Fruit fly (Drosophila melanogaster): ENCODE results near the gene Myc.

Myc gene

DNA sequence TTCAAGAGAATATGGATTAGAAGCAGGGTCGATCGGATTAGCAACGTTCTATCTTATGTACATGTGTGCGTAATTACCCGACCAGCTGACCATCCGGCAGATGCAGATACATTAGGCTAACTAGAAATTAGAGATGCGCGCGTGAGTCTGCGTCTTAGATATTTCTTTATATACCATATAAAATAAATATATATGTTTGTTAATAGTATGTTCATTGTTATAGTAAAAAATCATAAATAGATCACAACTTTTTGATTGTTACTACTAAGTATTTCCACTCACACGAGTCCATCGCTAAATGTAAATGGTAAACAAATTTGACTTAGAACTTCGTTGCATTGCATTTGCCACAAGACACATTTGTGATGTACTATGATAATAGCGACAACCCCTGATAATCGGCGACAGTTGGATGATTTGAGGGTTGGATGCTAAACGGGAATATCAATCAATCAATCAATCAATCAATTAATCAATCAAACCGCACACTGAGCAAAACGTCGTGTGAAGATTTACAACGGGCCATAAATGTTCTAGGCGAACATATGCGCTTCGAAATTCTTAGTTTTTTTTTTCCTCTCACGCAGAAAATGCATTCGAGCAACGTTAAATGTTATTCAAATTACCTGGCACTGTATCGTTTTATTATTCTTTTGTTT lies 24.0 kb downstream of the Myc start:
- TF ChIP-seq fd59A (GFP tag; optimal IDR thresholded peaks at IDR 0.05) (no peak), CG8119 (GFP tag; IDR thresholded peaks at IDR 0.05) (peak; percentile 33; the same call in 1 of the 3 replicates), salr (GFP tag; optimal IDR thresholded peaks at IDR 0.05) (no peak), CG6163 (GFP tag; IDR thresholded peaks at IDR 0.05) (0 out of 3 replicates have a peak, but pooled peaks have one; percentile 19), Eip75B (GFP tag; optimal IDR thresholded peaks at IDR 0.05) (no peak), CG15336 (GFP tag; IDR thresholded peaks at IDR 0.05) (peak; percentile 43), achi (GFP tag; optimal IDR thresholded peaks at IDR 0.05) (no peak), net (GFP tag; optimal IDR thresholded peaks at IDR 0.05) (no peak), eg (GFP tag; IDR thresholded peaks at IDR 0.05) (peak; percentile 46; the same call in 2 of the 3 replicates)

DNA sequence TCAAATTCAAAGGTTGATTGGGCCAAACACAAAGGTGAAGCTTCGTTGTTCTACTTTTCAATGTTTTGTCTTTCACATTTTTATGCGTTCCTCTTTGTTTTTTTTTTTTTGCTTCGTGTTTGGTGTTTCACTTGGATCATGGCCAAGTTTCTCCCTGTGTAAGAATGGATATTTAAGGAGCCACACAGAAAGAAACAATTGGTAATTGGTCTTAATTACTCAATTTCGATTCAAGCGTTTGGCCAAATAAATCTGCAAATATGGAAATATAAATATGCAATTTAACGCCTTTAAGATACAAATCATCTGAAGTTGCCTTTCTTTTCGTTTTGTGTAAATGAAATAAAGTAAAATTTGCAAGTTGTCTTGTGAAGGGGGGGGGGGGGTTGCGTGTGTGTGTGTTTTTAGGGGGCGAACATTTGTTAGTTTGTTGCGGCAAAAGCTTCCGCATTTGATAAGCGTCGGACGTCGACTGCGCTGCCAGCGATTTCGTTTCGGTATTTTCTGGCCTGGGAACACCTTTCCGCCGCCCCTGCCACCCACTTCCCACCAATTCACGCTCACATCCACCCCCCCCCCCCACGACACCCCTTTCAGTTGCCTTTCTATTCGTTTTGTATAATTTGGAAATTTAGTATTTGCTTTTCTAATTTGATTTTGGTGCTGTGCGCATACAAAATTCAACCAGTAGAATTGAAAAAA lies 25.8 kb downstream of the Myc start:
- TF ChIP-seq CG6792 (GFP tag; optimal IDR thresholded peaks at IDR 0.05): no peak
- no peak for TF ChIP-seq CG9139 (GFP tag; optimal IDR thresholded peaks at IDR 0.05)

DNA sequence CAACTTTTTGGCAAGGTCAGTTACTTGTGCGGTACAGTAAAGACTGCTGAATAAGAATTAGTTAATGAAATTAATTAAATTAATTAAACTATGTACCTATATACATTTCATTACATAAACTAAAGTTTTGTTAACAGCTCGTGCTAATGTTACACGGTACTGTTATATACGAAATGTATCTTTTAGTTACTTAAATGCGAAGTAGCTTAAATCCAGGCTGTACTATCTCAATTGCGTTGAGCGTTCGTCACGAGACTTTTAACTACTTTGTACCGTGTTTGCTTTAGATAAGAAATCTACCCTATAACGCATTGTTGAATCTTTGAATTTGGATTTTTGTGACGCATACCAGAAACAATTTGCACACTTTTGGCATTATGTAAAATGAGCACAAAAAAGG lies 26.3 kb downstream of the Myc start:
- no peak for TF ChIP-seq CG3919 (GFP tag; optimal IDR thresholded peaks at IDR 0.05)
- no peak for TF ChIP-seq CG6808 (GFP tag; optimal IDR thresholded peaks at IDR 0.05)
- no peak for TF ChIP-seq esn (GFP tag; optimal IDR thresholded peaks at IDR 0.05)
- peak; percentile 49 for TF ChIP-seq fkh (GFP tag; optimal IDR thresholded peaks at IDR 0.05)
- no peak for TF ChIP-seq Sox102F (GFP tag; optimal IDR thresholded peaks at IDR 0.05)
- no peak for TF ChIP-seq CG6276 (GFP tag; optimal IDR thresholded peaks at IDR 0.05)

DNA sequence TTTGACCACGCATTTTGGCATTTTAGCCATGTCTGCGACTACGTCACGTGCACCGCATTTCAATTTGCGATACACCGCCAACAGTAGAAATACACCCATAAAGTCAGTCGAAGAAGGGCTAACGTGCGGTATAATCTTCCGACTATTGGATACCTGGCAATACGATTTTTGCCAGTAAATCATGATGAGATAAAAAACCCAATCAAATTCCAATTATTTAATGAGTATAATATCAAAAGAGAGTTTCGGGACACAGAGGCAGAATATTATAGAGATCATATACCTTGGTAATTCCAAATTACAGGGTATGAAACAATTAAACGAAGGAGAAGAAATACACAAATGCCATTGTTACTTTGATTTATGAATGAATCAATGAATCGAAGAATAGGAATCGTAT lies 30.5 kb downstream of the Myc start:
- peak; percentile 14 for TF ChIP-seq Met (GFP tag; optimal IDR thresholded peaks at IDR 0.05)
- no peak for TF ChIP-seq CG8119 (GFP tag; IDR thresholded peaks at IDR 0.05)
- no peak for TF ChIP-seq achi (GFP tag; optimal IDR thresholded peaks at IDR 0.05)
- TF ChIP-seq dac (GFP tag; optimal IDR thresholded peaks at IDR 0.05): no peak
- TF ChIP-seq CG31627 (GFP tag; optimal IDR thresholded peaks at IDR 0.05): peak; percentile 30
- TF ChIP-seq CG10669 (GFP tag; optimal IDR thresholded peaks at IDR 0.05): no peak
- peak; percentile 7 for TF ChIP-seq lz (GFP tag; optimal IDR thresholded peaks at IDR 0.05)
- no peak for TF ChIP-seq Gug (GFP tag; IDR thresholded peaks at IDR 0.05)
- TF ChIP-seq esn (GFP tag; optimal IDR thresholded peaks at IDR 0.05): peak; percentile 21
- no peak for TF ChIP-seq Ets21C (GFP tag; optimal IDR thresholded peaks at IDR 0.05)
- 0 out of 3 replicates have a peak, but pooled peaks have one; percentile 12 for TF ChIP-seq eg (GFP tag; IDR thresholded peaks at IDR 0.05)
- TF ChIP-seq CG11762 (GFP tag; optimal IDR thresholded peaks at IDR 0.05; ENCODE audit: insufficient read depth): no peak
- peak; percentile 11 for TF ChIP-seq Eip78C (GFP tag)
- no peak for TF ChIP-seq CG1621 (tag; optimal IDR thresholded peaks at IDR 0.05)
- no peak for TF ChIP-seq salr (GFP tag; optimal IDR thresholded peaks at IDR 0.05)
- no peak for TF ChIP-seq CG8319 (GFP tag; optimal IDR thresholded peaks at IDR 0.05)
- TF ChIP-seq cyc (GFP tag; optimal IDR thresholded peaks at IDR 0.05): peak; percentile 23
- no peak for TF ChIP-seq Ets96B (tag; optimal IDR thresholded peaks at IDR 0.05)
- TF ChIP-seq topi (GFP tag; optimal IDR thresholded peaks at IDR 0.05): peak; percentile 1
- no peak for TF ChIP-seq dsx (GFP tag; optimal IDR thresholded peaks at IDR 0.05; ENCODE audit: poor library complexity, severe bottlenecking)
- no peak for TF ChIP-seq Smox (GFP tag; optimal IDR thresholded peaks at IDR 0.05)
- TF ChIP-seq Hr4 (GFP tag; optimal IDR thresholded peaks at IDR 0.05): peak; percentile 15
- no peak for TF ChIP-seq CG11902 (GFP tag; optimal IDR thresholded peaks at IDR 0.05)
- no peak for TF ChIP-seq CG4318 (GFP tag; optimal IDR thresholded peaks at IDR 0.05)
- TF ChIP-seq CG11294 (GFP tag; IDR thresholded peaks at IDR 0.05): no peak
- TF ChIP-seq vri (GFP tag; optimal IDR thresholded peaks at IDR 0.05): peak; percentile 4
- TF ChIP-seq Sox14 (GFP tag; optimal IDR thresholded peaks at IDR 0.05): peak; percentile 5
- peak; percentile 42 for TF ChIP-seq Hr39 (GFP tag; optimal IDR thresholded peaks at IDR 0.05)
- no peak for TF ChIP-seq fkh (GFP tag; optimal IDR thresholded peaks at IDR 0.05)
- TF ChIP-seq fd85E (GFP tag; optimal IDR thresholded peaks at IDR 0.05): no peak
- peak; percentile 61 for TF ChIP-seq svp (GFP tag)
- no peak for TF ChIP-seq CG10631 (GFP tag; optimal IDR thresholded peaks at IDR 0.05)
- no peak for TF ChIP-seq CG6163 (GFP tag; IDR thresholded peaks at IDR 0.05)

All from whole organism, prepupa.